Fruit fly (Drosophila melanogaster) whole organism, embryonic: ENCODE measurements around the gene CG11562.

ENCODE experiments used
- Ada2b ChIP-seq: fragments of 200-800 bp; sonication (Bioruptor generic); IDR thresholded peaks from 2 replicates; pipeline ENCODE4 v1.3.6; 2022; ENCODE audit warnings: missing biosample characterization, missing genetic modification characterization
- B-H2 ChIP-seq: fragments of 200-800 bp; sonication (Bioruptor generic); optimal IDR thresholded peaks from 2 replicates; lab custom pipeline; 2018; ENCODE audit warnings: missing biosample characterization, mild to moderate bottlenecking, missing genetic modification characterization
- CG10321 ChIP-seq: fragments of 200-800 bp; sonication (Bioruptor generic); IDR thresholded peaks from 2 replicates; pipeline ENCODE4 v1.3.6; 2022; ENCODE audit warnings: missing biosample characterization, missing genetic modification characterization
- CG15073 ChIP-seq: fragments of 200-800 bp; sonication (Bioruptor generic); optimal IDR thresholded peaks from 2 replicates; lab custom pipeline; 2016; ENCODE audit warnings: missing biosample characterization, missing genetic modification characterization
- CG1529 ChIP-seq: fragments of 200-800 bp; sonication (Bioruptor generic); optimal IDR thresholded peaks from 3 replicates; lab custom pipeline; 2018; ENCODE audit warnings: missing biosample characterization, missing genetic modification characterization
- CG15514 ChIP-seq: fragments of 200-800 bp; sonication (Bioruptor generic); optimal IDR thresholded peaks from 3 replicates; lab custom pipeline; 2017; ENCODE audit warnings: missing biosample characterization, missing genetic modification characterization, mild to moderate bottlenecking, moderate library complexity, missing genetic modification reagents
- CG16863 ChIP-seq: fragments of 200-800 bp; sonication (Bioruptor generic); optimal IDR thresholded peaks from 3 replicates; lab custom pipeline; 2016; ENCODE audit warnings: missing biosample characterization, missing genetic modification characterization
- CG17361 ChIP-seq: fragments of 200-800 bp; sonication (Bioruptor generic); IDR thresholded peaks from 3 replicates; pipeline ENCODE4 v1.3.6; 2022; ENCODE audit warnings: missing biosample characterization, missing genetic modification characterization
- CG17385 ChIP-seq: fragments of 200-800 bp; sonication (Bioruptor generic); optimal IDR thresholded peaks from 3 replicates; lab custom pipeline; 2018; ENCODE audit warnings: missing biosample characterization, mild to moderate bottlenecking, missing genetic modification characterization
- CG17612 ChIP-seq: fragments of 200-800 bp; sonication (Bioruptor generic); IDR thresholded peaks from 2 replicates; pipeline ENCODE4 v1.3.6; 2022; ENCODE audit warnings: missing biosample characterization, missing genetic modification characterization
- CG3065 ChIP-seq: fragments of 200-800 bp; sonication (Bioruptor generic); optimal IDR thresholded peaks from 2 replicates; lab custom pipeline; 2016; ENCODE audit warnings: missing biosample characterization, missing genetic modification characterization
- CG31388 ChIP-seq: fragments of 200-800 bp; sonication (Bioruptor generic); optimal IDR thresholded peaks from 2 replicates; lab custom pipeline; 2016; ENCODE audit warnings: missing biosample characterization, missing genetic modification characterization
- CG33213 ChIP-seq: fragments of 200-800 bp; sonication (Bioruptor generic); optimal IDR thresholded peaks from 3 replicates; lab custom pipeline; 2016; ENCODE audit warnings: missing biosample characterization, missing genetic modification characterization
- CG3847 ChIP-seq: fragments of 200-800 bp; sonication (Bioruptor generic); IDR thresholded peaks from 2 replicates; pipeline ENCODE4 v1.3.6; 2022; ENCODE audit warnings: missing biosample characterization, missing genetic modification characterization
- CG4730 ChIP-seq: fragments of 200-800 bp; sonication (Bioruptor generic); IDR thresholded peaks from 2 replicates; pipeline ENCODE4 v1.3.6; 2022; ENCODE audit warnings: missing biosample characterization, missing genetic modification characterization
- CG8290 ChIP-seq, 3 experiments: fragments of 200-800 bp; sonication (Bioruptor generic); optimal IDR thresholded peaks; 2 replicates each; lab custom pipeline; 2016 to 2019; ENCODE audit warnings: missing biosample characterization in 3 of 3, missing genetic modification characterization in 3 of 3, mild to moderate bottlenecking in 2 of 3, moderate library complexity in 1 of 3
- CG8359 ChIP-seq: fragments of 200-800 bp; sonication (Bioruptor generic); optimal IDR thresholded peaks from 2 replicates; lab custom pipeline; 2017; ENCODE audit warnings: missing biosample characterization, mild to moderate bottlenecking, missing genetic modification characterization, borderline replicate concordance
- Camta ChIP-seq: fragments of 200-800 bp; sonication (Bioruptor generic); optimal IDR thresholded peaks from 2 replicates; lab custom pipeline; 2016; ENCODE audit warnings: missing biosample characterization, missing genetic modification characterization
- HLH3B ChIP-seq: fragments of 200-800 bp; sonication (Bioruptor generic); IDR thresholded peaks from 2 replicates; pipeline ENCODE4 v1.3.6; 2022; ENCODE audit warnings: missing biosample characterization, missing genetic modification characterization
- Lpt ChIP-seq: fragments of >200 bp; optimal IDR thresholded peaks from 2 replicates; lab custom pipeline; 2018; ENCODE audit warnings: missing biosample characterization, missing genetic modification characterization
- MTF-1 ChIP-seq: fragments of 200-800 bp; sonication (Bioruptor generic); optimal IDR thresholded peaks from 2 replicates; lab custom pipeline; 2018; ENCODE audit warnings: missing biosample characterization, mild to moderate bottlenecking, missing genetic modification characterization, borderline replicate concordance
- Mrtf ChIP-seq: fragments of 200-800 bp; sonication (Bioruptor generic); IDR thresholded peaks from 3 replicates; pipeline ENCODE4 v1.3.6; 2022; ENCODE audit warnings: missing biosample characterization, missing genetic modification characterization
- Nf-YA ChIP-seq: fragments of 200-800 bp; sonication (Bioruptor generic); IDR thresholded peaks from 2 replicates; pipeline ENCODE4 v1.3.6; 2022; ENCODE audit warnings: missing biosample characterization, missing genetic modification characterization
- Nf-YC ChIP-seq: fragments of 200-800 bp; optimal IDR thresholded peaks from 3 replicates; lab custom pipeline; 2019; ENCODE audit warnings: missing biosample characterization, mild to moderate bottlenecking, missing genetic modification characterization, moderate library complexity
- Pdp1 ChIP-seq, 2 experiments: fragments of 200-800 bp; sonication (Bioruptor generic); optimal IDR thresholded peaks; 3 replicates each; lab custom pipeline; 2016; ENCODE audit warnings: missing biosample characterization in 2 of 2, missing genetic modification characterization in 2 of 2, mild to moderate bottlenecking in 1 of 2, moderate library complexity in 1 of 2
- Rfx ChIP-seq: fragments of 200-800 bp; sonication (Bioruptor generic); IDR thresholded peaks from 2 replicates; pipeline ENCODE4 v1.3.6; 2022; ENCODE audit warnings: missing biosample characterization, missing genetic modification characterization
- TFAM ChIP-seq: fragments of 200-800 bp; sonication (Bioruptor generic); optimal IDR thresholded peaks from 2 replicates; lab custom pipeline; 2017; ENCODE audit warnings: missing biosample characterization, missing genetic modification characterization, inconsistent platforms
- abd-A ChIP-seq: fragments of 200-800 bp; sonication (Bioruptor generic); optimal IDR thresholded peaks from 3 replicates; lab custom pipeline; 2019; ENCODE audit warnings: missing biosample characterization, mild to moderate bottlenecking, missing genetic modification characterization, moderate library complexity
- ase ChIP-seq: fragments of 200-800 bp; sonication (Bioruptor generic); IDR thresholded peaks from 3 replicates; pipeline ENCODE4 v1.3.6; 2022; ENCODE audit warnings: missing biosample characterization, missing genetic modification characterization
- bbx ChIP-seq: fragments of 200-800 bp; sonication (Bioruptor generic); IDR thresholded peaks from 2 replicates; pipeline ENCODE4 v1.3.6; 2022; ENCODE audit warnings: missing biosample characterization, missing genetic modification characterization; ENCODE audit not compliant: partially characterized antibody
- bsh ChIP-seq, 2 experiments: fragments of 200-800 bp; sonication (Bioruptor generic); optimal IDR thresholded peaks; 2 replicates each; lab custom pipeline; 2017 to 2018; ENCODE audit warnings: mild to moderate bottlenecking in 2 of 2, missing biosample characterization in 2 of 2, missing genetic modification characterization in 2 of 2, moderate library complexity in 1 of 2
- cg ChIP-seq: fragments of 200-800 bp; sonication (Bioruptor generic); optimal IDR thresholded peaks from 3 replicates; lab custom pipeline; 2019; ENCODE audit warnings: missing biosample characterization, mild to moderate bottlenecking, missing genetic modification characterization, moderate library complexity
- crc ChIP-seq: fragments of 200-800 bp; sonication (Bioruptor generic); optimal IDR thresholded peaks from 2 replicates; lab custom pipeline; 2016; ENCODE audit warnings: missing biosample characterization, missing genetic modification characterization
- dati ChIP-seq: fragments of 200-800 bp; sonication (Bioruptor generic); IDR thresholded peaks from 2 replicates; pipeline ENCODE4 v1.3.6; 2022; ENCODE audit warnings: missing biosample characterization, missing genetic modification characterization
- eve ChIP-seq, 2 experiments: fragments of >200 bp; optimal IDR thresholded peaks; 2 replicates each; lab custom pipeline; 2017; ENCODE audit warnings: missing biosample characterization in 2 of 2, missing genetic modification characterization in 2 of 2
- gfzf ChIP-seq: fragments of 200-800 bp; sonication (Bioruptor generic); optimal IDR thresholded peaks from 2 replicates; lab custom pipeline; 2016; ENCODE audit warnings: missing biosample characterization, mild to moderate bottlenecking, missing genetic modification characterization, moderate library complexity
- gro ChIP-seq: fragments of 200-800 bp; sonication (Bioruptor generic); optimal IDR thresholded peaks from 2 replicates; lab custom pipeline; 2016; ENCODE audit warnings: missing biosample characterization, missing genetic modification characterization
- gsb-n ChIP-seq: fragments of 200-800 bp; sonication (Bioruptor generic); optimal IDR thresholded peaks from 3 replicates; lab custom pipeline; 2018; ENCODE audit warnings: missing biosample characterization, mild to moderate bottlenecking, missing genetic modification characterization
- lab ChIP-seq: fragments of 200-800 bp; sonication (Bioruptor generic); optimal IDR thresholded peaks from 3 replicates; lab custom pipeline; 2017; ENCODE audit warnings: missing biosample characterization, missing genetic modification characterization, mild to moderate bottlenecking, moderate library complexity, missing genetic modification reagents
- nom ChIP-seq: fragments of 200-800 bp; sonication (Bioruptor generic); optimal IDR thresholded peaks from 2 replicates; lab custom pipeline; 2017; ENCODE audit warnings: missing biosample characterization, missing genetic modification characterization, mild to moderate bottlenecking, moderate library complexity, missing genetic modification reagents
- psq ChIP-seq: fragments of 200-800 bp; sonication (Bioruptor generic); optimal IDR thresholded peaks from 2 replicates; lab custom pipeline; 2017; ENCODE audit warnings: missing biosample characterization, missing genetic modification characterization
- salm ChIP-seq: fragments of 200-800 bp; sonication (Bioruptor generic); optimal IDR thresholded peaks from 2 replicates; lab custom pipeline; 2018; ENCODE audit warnings: missing biosample characterization, mild to moderate bottlenecking, missing genetic modification characterization
- slou ChIP-seq: fragments of 200-800 bp; sonication (Bioruptor generic); optimal IDR thresholded peaks from 3 replicates; lab custom pipeline; 2016; ENCODE audit warnings: missing biosample characterization, missing genetic modification characterization
- sqz ChIP-seq: fragments of 200-800 bp; sonication (Bioruptor generic); optimal IDR thresholded peaks from 3 replicates; lab custom pipeline; 2018; ENCODE audit warnings: missing biosample characterization, mild to moderate bottlenecking, missing genetic modification characterization
- stwl ChIP-seq: fragments of 200-800 bp; sonication (Bioruptor generic); optimal IDR thresholded peaks from 3 replicates; lab custom pipeline; 2018; ENCODE audit warnings: missing biosample characterization, mild to moderate bottlenecking, missing genetic modification characterization, moderate library complexity
- sug ChIP-seq: fragments of 200-800 bp; optimal IDR thresholded peaks from 2 replicates; lab custom pipeline; 2019; ENCODE audit warnings: missing biosample characterization, mild to moderate bottlenecking, missing genetic modification characterization, moderate library complexity
- tio ChIP-seq: fragments of 200-800 bp; sonication (Bioruptor generic); optimal IDR thresholded peaks from 2 replicates; lab custom pipeline; 2017; ENCODE audit warnings: missing biosample characterization, missing genetic modification characterization, inconsistent platforms
- vnd ChIP-seq: fragments of 200-800 bp; sonication (Bioruptor generic); IDR thresholded peaks from 3 replicates; pipeline ENCODE4 v1.3.6; 2022; ENCODE audit warnings: missing biosample characterization, missing genetic modification characterization; ENCODE audit not compliant: partially characterized antibody
- zfh2 ChIP-seq: fragments of 200-800 bp; sonication (Bioruptor generic); optimal IDR thresholded peaks from 2 replicates; lab custom pipeline; 2016; ENCODE audit warnings: missing biosample characterization, missing genetic modification characterization

The CG11562 gene

DNA sequence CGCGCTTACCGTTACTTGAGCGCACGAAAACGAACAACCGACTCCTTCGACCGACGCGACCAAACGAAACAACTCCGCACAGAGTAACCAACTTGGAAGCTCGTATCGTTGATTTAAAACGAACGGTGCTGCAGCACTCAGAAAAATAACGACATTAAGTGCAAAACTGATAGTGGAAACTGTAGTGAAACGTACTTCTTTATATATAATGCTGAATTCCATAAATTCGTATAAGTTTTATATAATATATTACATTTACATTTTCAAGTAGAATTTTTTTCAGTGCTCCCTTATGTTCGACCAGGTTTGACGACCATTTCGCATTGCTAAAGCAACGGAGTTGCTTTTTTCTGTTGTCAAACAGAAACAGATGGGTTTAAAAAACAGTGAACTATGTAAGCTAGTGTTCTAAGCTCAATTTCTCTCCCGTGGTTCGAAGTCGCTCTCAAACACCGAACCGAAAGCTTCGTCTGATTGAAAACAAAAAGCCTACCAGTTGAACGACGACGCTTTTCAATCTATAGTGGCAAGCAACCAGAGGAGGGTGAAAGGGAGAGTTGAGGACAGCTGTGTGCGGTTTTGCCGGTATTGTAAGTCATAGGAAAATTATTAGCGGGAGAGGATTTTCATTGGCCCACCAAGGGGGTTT lies 24.7 kb upstream of the CG11562 start, which contains the start of gene CG17075 (continued):
- TF ChIP-seq Rfx (GFP tag; lab: Robert Waterston, UW), result peak; percentile 98
- peak; percentile 96 for TF ChIP-seq CG3847 (GFP tag; lab: Robert Waterston, UW)
- TF ChIP-seq nom, result peak; percentile 40
- peak; percentile 89 for TF ChIP-seq gsb-n (tag; lab: Kevin White, UChicago)
- TF ChIP-seq lab (GFP tag; lab: Kevin White, UChicago), result peak; percentile 98
- peak; percentile 78 for TF ChIP-seq CG3065 (GFP tag; lab: Kevin White, UChicago)
- TF ChIP-seq slou (GFP tag; lab: Kevin White, UChicago), result peak; percentile 95
- TF ChIP-seq Pdp1 (GFP tag; optimal IDR thresholded peaks at IDR 0.05; lab: Kevin White, UChicago), result peak; percentile 85 to 88
- TF ChIP-seq vnd (GFP tag; lab: Robert Waterston, UW), result no peak
- peak; percentile 88 for TF ChIP-seq CG17612 (GFP tag; lab: Robert Waterston, UW)
- TF ChIP-seq Nf-YA (GFP tag; lab: Robert Waterston, UW), result peak; percentile 89
- TF ChIP-seq CG4730 (GFP tag; lab: Robert Waterston, UW), result peak; percentile 93
- TF ChIP-seq bbx (GFP tag; lab: Robert Waterston, UW), result no peak
- peak; percentile 75 for TF ChIP-seq gro
- peak; percentile 94 for TF ChIP-seq CG17361 (GFP tag; lab: Robert Waterston, UW)
- TF ChIP-seq HLH3B (GFP tag; lab: Robert Waterston, UW), result peak; percentile 96
- TF ChIP-seq B-H2, result peak; percentile 80
- peak; percentile 89 for TF ChIP-seq tio
- peak; percentile 72 for TF ChIP-seq abd-A
- TF ChIP-seq MTF-1 (GFP tag; lab: Kevin White, UChicago), result peak; percentile 69
- TF ChIP-seq gfzf (GFP tag; lab: Kevin White, UChicago), result no peak
- peak; percentile 78 for TF ChIP-seq CG10321 (GFP tag; lab: Robert Waterston, UW)
- peak; percentile 81 for TF ChIP-seq CG31388 (GFP tag; lab: Kevin White, UChicago)
- TF ChIP-seq TFAM, result peak; percentile 72
- peak; percentile 51 for TF ChIP-seq crc
- peak; percentile 59 for TF ChIP-seq CG15073 (GFP tag; lab: Kevin White, UChicago)
- peak; percentile 76 for TF ChIP-seq Nf-YC (tag; lab: Kevin White, UChicago)
- peak; percentile 84 for TF ChIP-seq psq (GFP tag; lab: Kevin White, UChicago)
- TF ChIP-seq Camta (GFP tag; lab: Kevin White, UChicago), result peak; percentile 82
- TF ChIP-seq stwl, result no peak
- TF ChIP-seq eve (GFP tag; optimal IDR thresholded peaks at IDR 0.05; lab: Kevin White, UChicago), result no peak
- peak; percentile 97 for TF ChIP-seq Ada2b (GFP tag; lab: Robert Waterston, UW)
- peak; percentile 83 for TF ChIP-seq salm
- TF ChIP-seq dati, result peak; percentile 80; the same call in 1 of the 2 replicates
- TF ChIP-seq cg, result no peak
- peak; percentile 88 for TF ChIP-seq sug
- peak; percentile 92 for TF ChIP-seq Mrtf (GFP tag; lab: Robert Waterston, UW)
- peak; percentile 86 for TF ChIP-seq sqz (GFP tag; lab: Kevin White, UChicago)
- TF ChIP-seq ase (GFP tag; lab: Robert Waterston, UW), result peak; percentile 94
- TF ChIP-seq Lpt (GFP tag; lab: Kevin White, UChicago), result no peak
- TF ChIP-seq CG8359 (GFP tag; lab: Kevin White, UChicago), result peak; percentile 68
- peak; percentile 93 for TF ChIP-seq CG8290 (GFP tag; optimal IDR thresholded peaks at IDR 0.05; lab: Kevin White, UChicago)
- TF ChIP-seq CG8290 (tag; optimal IDR thresholded peaks at IDR 0.05; lab: Kevin White, UChicago), result peak in 1 of 2 experiments; percentile 68
- TF ChIP-seq CG15514, result peak; percentile 93
- TF ChIP-seq CG16863, result peak; percentile 65
- TF ChIP-seq CG33213 (GFP tag; lab: Kevin White, UChicago), result peak; percentile 12
- TF ChIP-seq CG17385 (GFP tag; lab: Kevin White, UChicago), result peak; percentile 92
- TF ChIP-seq CG1529 (GFP tag; lab: Kevin White, UChicago), result peak; percentile 83
- peak; percentile 79 for TF ChIP-seq zfh2 (GFP tag; lab: Kevin White, UChicago)
- peak; percentile 39 to 92 for TF ChIP-seq bsh (GFP tag; optimal IDR thresholded peaks at IDR 0.05; lab: Kevin White, UChicago)
